Worm (Caenorhabditis elegans) whole organism, L2 larva: ENCODE measurements around the gene R12B2.2.
A peak's percentile ranks its signal among the peaks of the same experiment; 100 is the strongest.

Source experiments
- R02D3.7 ChIP-seq: fragments of 150-350 bp; optimal IDR thresholded peaks from 2 replicates; lab custom pipeline; 2014; ENCODE audit warnings: missing biosample characterization, missing genetic modification characterization
- ZK546.5 ChIP-seq: sonication (generic microtip); optimal IDR thresholded peaks from 2 replicates; lab custom pipeline; 2017; ENCODE audit warnings: missing biosample characterization, missing genetic modification characterization
- aly-2 ChIP-seq: fragments of 150-350 bp; optimal IDR thresholded peaks from 2 replicates; lab custom pipeline; 2014; ENCODE audit warnings: missing biosample characterization, missing genetic modification characterization
- ceh-82 ChIP-seq: fragments of 150-350 bp; optimal IDR thresholded peaks from 2 replicates; lab custom pipeline; 2014; ENCODE audit warnings: missing biosample characterization, missing genetic modification characterization
- lin-13 ChIP-seq: fragments of 150-350 bp; optimal IDR thresholded peaks from 2 replicates; lab custom pipeline; 2014; ENCODE audit warnings: missing biosample characterization, missing genetic modification reagents, missing genetic modification characterization
- nhr-25 ChIP-seq: fragments of 150-350 bp; sonication (generic microtip); optimal IDR thresholded peaks from 3 replicates; lab custom pipeline; 2014; ENCODE audit warnings: missing biosample characterization, missing genetic modification characterization
- unc-39 ChIP-seq: fragments of 150-350 bp; optimal IDR thresholded peaks from 2 replicates; lab custom pipeline; 2014; ENCODE audit warnings: missing biosample characterization, missing genetic modification characterization
- unc-62 ChIP-seq: fragments of 150-350 bp; optimal IDR thresholded peaks from 2 replicates; lab custom pipeline; 2014; ENCODE audit warnings: missing biosample characterization, missing genetic modification reagents, missing genetic modification characterization

DNA sequence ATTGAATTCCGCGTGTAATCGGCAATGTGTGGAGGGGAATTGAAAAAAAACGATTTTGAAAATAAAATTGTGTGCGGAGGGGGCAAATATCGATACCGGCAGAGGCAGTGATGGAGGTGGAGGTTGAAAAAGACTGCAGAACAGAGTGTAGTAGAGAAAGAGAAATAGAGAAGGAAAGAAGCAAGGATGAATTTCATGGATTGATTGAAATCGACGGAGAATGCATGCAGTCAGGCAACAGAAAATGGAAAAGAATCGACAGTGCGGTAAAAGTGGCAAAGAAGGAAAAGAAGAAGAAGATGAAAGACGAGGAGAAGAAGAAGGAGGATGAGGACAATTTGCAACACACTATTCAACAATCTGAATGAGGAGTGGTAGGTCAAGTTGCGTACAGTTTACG, 30.0 kb downstream of the R12B2.2 start, which contains the start of gene W04D12.1:
- TF ChIP-seq ceh-82 (tag; lab: Kevin White, UChicago) (no peak), lin-13 (GFP tag; lab: Kevin White, UChicago) (no peak), unc-62 (GFP tag; lab: Kevin White, UChicago) (no peak), nhr-25 (peak; percentile 2), aly-2 (tag; lab: Kevin White, UChicago) (no peak), R02D3.7 (tag; lab: Kevin White, UChicago) (no peak), unc-39 (no peak), ZK546.5 (tag; lab: Kevin White, UChicago) (no peak)
